Worm (Caenorhabditis elegans): ENCODE measurements around the gene M142.8.
A peak's percentile ranks its signal among the peaks of the same experiment; 100 is the strongest.

M142.8 gene

DNA sequence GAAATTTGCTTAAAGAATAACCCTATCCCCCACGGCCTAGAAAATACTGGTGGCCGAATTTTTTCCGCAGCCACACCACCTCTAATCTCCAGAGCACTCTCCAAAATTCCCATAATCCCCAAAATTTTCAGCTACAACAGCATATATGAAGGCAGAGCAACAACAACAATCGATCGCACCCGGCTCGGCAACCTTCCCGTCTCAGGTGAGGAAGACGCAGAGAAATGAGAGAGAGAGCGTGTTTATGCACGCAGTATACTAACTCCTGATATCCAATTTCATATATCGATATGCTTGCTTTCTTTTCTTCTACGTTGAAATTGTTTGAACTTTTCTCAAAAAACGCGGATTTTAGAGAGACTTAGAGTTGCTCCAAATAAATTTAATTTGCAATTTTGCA, 27.1 kb upstream of the M142.8 start:
- TF ChIP-seq mxl-1 (tag; optimal IDR thresholded peaks at IDR 0.05) (no peak), aptf-3 (GFP tag; IDR thresholded peaks at IDR 0.05) (no peak), dpl-1 (GFP tag; optimal IDR thresholded peaks at IDR 0.05) (peak; percentile 66), mes-4 (tag; optimal IDR thresholded peaks at IDR 0.05) (no peak), D2030.7 (GFP tag; IDR thresholded peaks at IDR 0.05) (no peak), zfh-2 (GFP tag; conservative IDR thresholded peaks at IDR 0.05) (no peak), efl-1 (GFP tag; optimal IDR thresholded peaks at IDR 0.05) (peak; percentile 10), cebp-1 (GFP tag; IDR thresholded peaks at IDR 0.05) (no peak), cebp-1 (tag; optimal IDR thresholded peaks at IDR 0.05) (no peak)

DNA sequence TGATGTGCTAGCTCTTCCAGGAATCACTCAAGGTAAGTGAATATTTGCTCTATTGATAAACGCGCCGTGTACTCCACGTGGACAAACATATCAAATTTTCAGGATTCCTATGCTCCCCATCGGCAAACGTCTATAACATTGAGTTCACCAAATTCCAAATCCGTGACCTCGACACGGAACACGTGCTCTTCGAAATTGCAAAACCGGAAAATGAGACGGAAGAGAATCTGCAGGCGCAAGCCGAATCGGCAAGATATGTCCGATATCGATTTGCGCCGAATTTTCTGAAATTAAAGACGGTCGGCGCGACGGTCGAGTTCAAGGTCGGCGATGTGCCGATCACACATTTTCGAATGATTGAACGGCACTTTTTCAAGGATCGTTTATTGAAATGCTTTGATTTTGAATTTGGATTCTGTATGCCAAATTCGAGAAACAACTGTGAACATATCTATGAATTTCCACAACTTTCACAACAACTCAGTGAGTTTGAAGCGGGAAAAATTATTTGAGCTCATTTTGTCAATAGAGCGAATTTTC, 25.7 kb upstream of the M142.8 start:
- TF ChIP-seq bed-2 (GFP tag; IDR thresholded peaks at IDR 0.05) (no peak), attf-3 (GFP tag; conservative IDR thresholded peaks at IDR 0.05) (no peak), F23B12.7 (tag; optimal IDR thresholded peaks at IDR 0.05; ENCODE audit: insufficient read depth) (no peak), efl-1 (GFP tag; optimal IDR thresholded peaks at IDR 0.05) (peak; percentile 62), dpl-1 (GFP tag; optimal IDR thresholded peaks at IDR 0.05) (peak; percentile 94), lag-1 (GFP tag; IDR thresholded peaks at IDR 0.05) (no peak), ztf-28 (GFP tag; IDR thresholded peaks at IDR 0.05) (no peak), die-1 (tag; optimal IDR thresholded peaks at IDR 0.05) (no peak), lir-1 (GFP tag; conservative IDR thresholded peaks at IDR 0.05) (no peak), F37B4.10 (GFP tag; IDR thresholded peaks at IDR 0.05) (no peak), nfya-2 (GFP tag; IDR thresholded peaks at IDR 0.05) (no peak), ceh-100 (GFP tag; IDR thresholded peaks at IDR 0.05) (no peak), somi-1 (GFP tag; optimal IDR thresholded peaks at IDR 0.05) (no peak), lsy-27 (tag; optimal IDR thresholded peaks at IDR 0.05; ENCODE audit: borderline replicate concordance, insufficient read depth) (no peak), chd-7 (tag; optimal IDR thresholded peaks at IDR 0.05) (no peak), B0035.1 (tag; optimal IDR thresholded peaks at IDR 0.05) (no peak), lin-35 (GFP tag; optimal IDR thresholded peaks at IDR 0.05) (peak in 1 of 3 experiments; percentile 70), ceh-58 (GFP tag; IDR thresholded peaks at IDR 0.05) (no peak), egrh-3 (GFP tag; IDR thresholded peaks at IDR 0.05) (no peak), madf-3 (GFP tag; IDR thresholded peaks at IDR 0.05) (no peak)

DNA sequence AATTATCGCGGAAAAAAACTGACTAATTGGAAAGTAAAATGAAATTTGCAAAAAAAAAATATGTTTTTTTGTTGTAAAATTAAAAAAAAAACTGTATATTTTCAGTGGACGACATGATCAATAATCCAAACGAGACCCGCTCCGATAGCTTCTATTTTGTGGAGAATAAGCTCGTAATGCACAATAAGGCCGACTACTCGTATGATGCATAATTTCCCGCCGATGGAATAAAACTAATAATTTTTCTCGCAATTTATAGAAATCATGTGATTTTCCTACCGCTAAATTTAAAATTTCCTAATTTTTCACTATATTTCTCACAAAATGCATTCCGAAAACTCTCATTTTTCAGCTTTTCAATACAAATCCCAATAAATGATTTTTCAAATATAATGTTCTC, 24.9 kb upstream of the M142.8 start:
- TF ChIP-seq hmg-20 (GFP tag; IDR thresholded peaks at IDR 0.05): no peak
- TF ChIP-seq madf-6 (GFP tag; IDR thresholded peaks at IDR 0.05): no peak
- peak; percentile 82 for TF ChIP-seq dpl-1 (GFP tag; optimal IDR thresholded peaks at IDR 0.05)
- TF ChIP-seq lin-35 (GFP tag; optimal IDR thresholded peaks at IDR 0.05): peak in 1 of 3 experiments; percentile 11
- TF ChIP-seq fkh-3 (tag; optimal IDR thresholded peaks at IDR 0.05): no peak

DNA sequence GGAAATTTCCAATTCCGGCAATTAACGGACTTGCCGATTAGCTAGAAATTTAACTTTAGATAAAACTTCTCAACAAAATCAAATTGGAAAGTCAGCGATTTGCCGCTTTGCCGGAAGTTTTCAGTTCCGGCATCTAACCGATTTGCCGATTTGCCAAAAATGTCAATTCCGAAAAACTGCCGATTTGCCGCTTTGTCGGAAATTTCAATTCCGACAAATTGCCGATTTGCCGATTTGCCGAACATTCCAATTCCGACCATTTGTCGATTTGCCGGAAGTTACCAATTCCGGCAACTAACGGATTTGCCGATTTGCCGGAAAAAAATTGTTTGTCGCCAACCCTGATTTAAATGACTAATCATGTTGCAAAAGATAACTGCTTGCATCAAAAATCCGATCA, 24.3 kb upstream of the M142.8 start:
- TF ChIP-seq dpl-1 (GFP tag; optimal IDR thresholded peaks at IDR 0.05): peak; percentile 35
- TF ChIP-seq ceh-40 (GFP tag; IDR thresholded peaks at IDR 0.05): no peak

DNA sequence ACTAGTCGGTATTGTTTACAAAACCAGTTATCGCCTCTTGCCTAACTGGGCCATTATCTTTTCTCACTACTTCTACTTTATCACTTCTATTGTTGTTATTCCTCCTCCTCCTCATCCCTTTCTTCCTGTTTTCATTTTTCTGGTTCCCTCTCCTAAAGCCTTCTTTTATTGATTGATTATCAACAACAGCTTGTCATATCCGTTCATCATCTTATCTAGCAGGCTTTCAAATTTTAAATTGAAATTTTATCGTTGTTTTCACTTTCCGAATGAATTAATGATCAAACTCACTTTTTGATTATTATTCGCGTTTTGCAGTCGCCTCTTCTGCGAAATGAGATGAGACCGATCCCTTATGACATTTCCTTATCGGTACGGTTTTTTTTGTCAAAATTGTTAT, 22.3 kb upstream of the M142.8 start, which contains the start of gene cut-6:
Gene cut-6, plus strand, starts transcription at position 301 of the 400 bp plus-strand sequence.
- TF ChIP-seq ccch-3 (GFP tag; optimal IDR thresholded peaks at IDR 0.05): no peak

All from whole organism, young adult.